Worm (Caenorhabditis elegans) whole organism, L1 larva: ENCODE data around the gene F45D3.1.

Source experiments
- F16B12.6 ChIP-seq: fragments of 150-350 bp; optimal IDR thresholded peaks from 2 replicates; lab custom pipeline; 2014; ENCODE audit warnings: missing biosample characterization, missing genetic modification characterization
- alr-1 ChIP-seq: fragments of 200-800 bp; sonication (Bioruptor generic); optimal IDR thresholded peaks from 2 replicates; lab custom pipeline; 2018; ENCODE audit warnings: borderline replicate concordance, mild to moderate bottlenecking, missing genetic modification characterization, missing compliant biosample characterization
- blmp-1 ChIP-seq: fragments of 150-350 bp; optimal IDR thresholded peaks from 2 replicates; lab custom pipeline; 2014; ENCODE audit warnings: missing biosample characterization, missing genetic modification characterization
- ceh-82 ChIP-seq, 3 experiments: fragments of 150-350 bp in 1 of 3; sonication (generic microtip) in 2 of 3; optimal IDR thresholded peaks; 2 replicates each; lab custom pipeline; 2014 to 2017; ENCODE audit warnings: missing biosample characterization in 3 of 3, missing genetic modification characterization in 3 of 3
- ces-1 ChIP-seq: fragments of 150-350 bp; optimal IDR thresholded peaks from 2 replicates; lab custom pipeline; 2014; ENCODE audit warnings: missing biosample characterization, missing genetic modification reagents, missing genetic modification characterization
- dsc-1 ChIP-seq: sonication (generic microtip); optimal IDR thresholded peaks from 2 replicates; lab custom pipeline; 2016; ENCODE audit warnings: mild to moderate bottlenecking, missing genetic modification characterization, missing compliant biosample characterization
- efl-1 ChIP-seq, 4 experiments: fragments of 150-350 bp; optimal IDR thresholded peaks in 3 of 4; peaks in 1 of 4; 1 replicate in 1 of 4; 2 replicates in 3 of 4; lab custom pipeline; 2014; ENCODE audit warnings: missing biosample characterization in 2 of 4, missing genetic modification characterization in 2 of 4, missing genetic modification reagents in 2 of 4
- efl-3 ChIP-seq: fragments of 200-800 bp; sonication (Bioruptor generic); optimal IDR thresholded peaks from 2 replicates; lab custom pipeline; 2018; ENCODE audit warnings: mild to moderate bottlenecking, missing genetic modification characterization, missing compliant biosample characterization
- egl-27 ChIP-seq, 2 experiments: fragments of 150-350 bp in 1 of 2; sonication (generic microtip); optimal IDR thresholded peaks; 3 replicates each; lab custom pipeline; 2017 to 2018; ENCODE audit warnings: missing biosample characterization in 2 of 2, missing genetic modification characterization in 2 of 2, missing genetic modification reagents in 2 of 2
- ets-5 ChIP-seq: fragments of 200-800 bp; sonication (Bioruptor generic); IDR thresholded peaks from 2 replicates; pipeline ENCODE4 v1.3.6; 2022; ENCODE audit warnings: missing genetic modification characterization, missing compliant biosample characterization
- fkh-10 ChIP-seq: sonication (generic microtip); optimal IDR thresholded peaks from 2 replicates; lab custom pipeline; 2017; ENCODE audit warnings: missing biosample characterization, missing genetic modification reagents, missing genetic modification characterization
- fkh-8 ChIP-seq: sonication (generic microtip); optimal IDR thresholded peaks from 2 replicates; lab custom pipeline; 2016; ENCODE audit warnings: mild to moderate bottlenecking, missing genetic modification characterization, missing compliant biosample characterization
- fos-1 ChIP-seq: fragments of 150-350 bp; optimal IDR thresholded peaks from 2 replicates; lab custom pipeline; 2014; ENCODE audit warnings: missing biosample characterization, missing genetic modification characterization
- hlh-4 ChIP-seq: sonication (generic microtip); optimal IDR thresholded peaks from 2 replicates; lab custom pipeline; 2016; ENCODE audit warnings: mild to moderate bottlenecking, missing genetic modification characterization, missing compliant biosample characterization
- hpl-2 ChIP-seq: fragments of 150-350 bp; optimal IDR thresholded peaks from 2 replicates; lab custom pipeline; 2014; ENCODE audit warnings: missing biosample characterization, missing genetic modification reagents, missing genetic modification characterization
- lin-14 ChIP-seq: fragments of 200-800 bp; sonication (Bioruptor generic); optimal IDR thresholded peaks from 2 replicates; lab custom pipeline; 2018; ENCODE audit warnings: mild to moderate bottlenecking, missing genetic modification characterization, moderate library complexity, missing compliant biosample characterization
- lin-35 ChIP-seq, 2 experiments: fragments of 150-350 bp; optimal IDR thresholded peaks; 2 replicates each; lab custom pipeline; 2014; ENCODE audit warnings: missing biosample characterization in 2 of 2, missing genetic modification characterization in 2 of 2, missing genetic modification reagents in 2 of 2
- lin-39 ChIP-seq: fragments of 150-350 bp; optimal IDR thresholded peaks from 2 replicates; lab custom pipeline; 2014; ENCODE audit warnings: missing biosample characterization, missing genetic modification reagents, missing genetic modification characterization
- lsy-2 ChIP-seq, 2 experiments: fragments of 150-350 bp; optimal IDR thresholded peaks; 2 replicates each; lab custom pipeline; 2014; ENCODE audit warnings: missing biosample characterization in 2 of 2, missing genetic modification characterization in 2 of 2
- mep-1 ChIP-seq: fragments of 150-350 bp; optimal IDR thresholded peaks from 2 replicates; lab custom pipeline; 2014; ENCODE audit warnings: missing biosample characterization, missing genetic modification characterization
- nhr-12 ChIP-seq: sonication (generic microtip); optimal IDR thresholded peaks from 2 replicates; lab custom pipeline; 2017; ENCODE audit warnings: missing biosample characterization, missing genetic modification characterization
- nhr-19 ChIP-seq: fragments of 200-800 bp; sonication (Bioruptor generic); conservative IDR thresholded peaks from 2 replicates; pipeline ENCODE4 v1.3.6; 2022; ENCODE audit warnings: missing genetic modification characterization, missing compliant biosample characterization
- nhr-47 ChIP-seq: sonication (generic microtip); optimal IDR thresholded peaks from 2 replicates; lab custom pipeline; 2016; ENCODE audit warnings: mild to moderate bottlenecking, missing genetic modification characterization, moderate library complexity, missing compliant biosample characterization
- nhr-71 ChIP-seq: sonication (generic microtip); optimal IDR thresholded peaks from 2 replicates; lab custom pipeline; 2016; ENCODE audit warnings: mild to moderate bottlenecking, missing genetic modification characterization, moderate library complexity, missing compliant biosample characterization
- nhr-76 ChIP-seq: sonication (generic microtip); optimal IDR thresholded peaks from 2 replicates; lab custom pipeline; 2017; ENCODE audit warnings: missing biosample characterization, missing genetic modification characterization
- nhr-77 ChIP-seq: fragments of 150-350 bp; optimal IDR thresholded peaks from 2 replicates; lab custom pipeline; 2014; ENCODE audit warnings: missing biosample characterization, missing genetic modification characterization
- nhr-85 ChIP-seq: sonication (generic microtip); peaks from one replicate; lab custom pipeline; 2016; ENCODE audit warnings: missing genetic modification characterization, inconsistent platforms, missing compliant biosample characterization
- pag-3 ChIP-seq: sonication (generic microtip); optimal IDR thresholded peaks from 2 replicates; lab custom pipeline; 2017; ENCODE audit warnings: missing genetic modification characterization, mild to moderate bottlenecking, missing compliant biosample characterization, antibody characterized with exemption, borderline replicate concordance; ENCODE audit not compliant: insufficient read depth
- pqm-1 ChIP-seq: sonication (generic microtip); optimal IDR thresholded peaks from 3 replicates; lab custom pipeline; 2017; ENCODE audit warnings: missing biosample characterization, missing genetic modification characterization
- rnt-1 ChIP-seq: sonication (generic microtip); optimal IDR thresholded peaks from 2 replicates; lab custom pipeline; 2016; ENCODE audit warnings: mild to moderate bottlenecking, missing genetic modification characterization, moderate library complexity, missing compliant biosample characterization
- unc-130 ChIP-seq: fragments of 150-350 bp; optimal IDR thresholded peaks from 2 replicates; lab custom pipeline; 2017; ENCODE audit warnings: missing biosample characterization, missing genetic modification characterization, inconsistent platforms
- unc-62 ChIP-seq: fragments of 150-350 bp; optimal IDR thresholded peaks from 2 replicates; lab custom pipeline; 2014; ENCODE audit warnings: missing biosample characterization, missing genetic modification reagents, missing genetic modification characterization
- unc-86 ChIP-seq: sonication (generic microtip); optimal IDR thresholded peaks from 2 replicates; lab custom pipeline; 2016; ENCODE audit warnings: missing genetic modification characterization, missing compliant biosample characterization
- unc-98 ChIP-seq: fragments of 200-800 bp; sonication (Bioruptor generic); IDR thresholded peaks from 2 replicates; pipeline ENCODE4 v1.3.6; 2022; ENCODE audit warnings: missing genetic modification characterization, missing compliant biosample characterization
- ztf-11 ChIP-seq, 2 experiments: sonication (generic microtip); optimal IDR thresholded peaks; 2 replicates each; lab custom pipeline; 2016 to 2017; ENCODE audit warnings: missing genetic modification characterization in 2 of 2, missing biosample characterization in 1 of 2, missing compliant biosample characterization in 1 of 2

The F45D3.1 gene

DNA sequence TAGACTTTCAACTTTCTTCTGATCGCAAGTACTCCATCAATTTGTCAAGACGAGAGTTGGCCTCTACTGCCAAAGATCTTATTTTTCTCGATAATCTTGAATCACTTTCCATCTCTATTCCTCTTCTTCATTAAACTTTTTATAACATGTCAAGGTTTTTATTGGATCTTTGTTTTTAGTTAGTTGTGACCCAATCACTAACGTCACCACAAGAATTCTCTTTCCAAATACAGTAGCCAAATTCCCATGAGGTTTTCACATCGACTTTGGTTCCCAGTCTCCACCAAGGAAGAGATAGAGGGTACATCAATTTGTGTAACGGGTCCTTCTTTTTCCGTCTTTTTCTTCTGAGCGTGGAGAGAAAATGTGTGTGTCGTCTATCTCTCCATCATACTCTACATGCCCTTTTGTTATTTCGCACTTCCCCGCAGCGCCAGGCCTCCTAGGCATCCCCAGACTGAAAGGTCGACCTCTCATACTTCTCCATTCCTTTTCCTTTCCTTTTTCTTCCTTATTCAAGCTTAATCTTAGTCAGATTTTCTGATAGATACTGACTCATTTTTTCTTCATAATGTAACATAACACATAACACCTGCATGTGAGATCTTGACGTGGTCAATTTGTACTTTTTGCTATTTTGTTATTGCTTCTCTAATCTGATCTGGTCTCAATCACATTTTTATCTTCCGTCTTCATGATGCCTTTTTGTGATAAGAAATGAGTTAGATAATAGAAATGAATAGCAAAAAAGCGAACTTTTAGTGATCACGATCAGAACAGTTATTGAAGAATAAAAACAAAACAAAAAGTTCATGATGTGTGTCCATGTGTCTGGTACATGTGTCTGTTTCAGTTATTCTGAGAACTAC, 12.4 kb downstream of the F45D3.1 start:
- TF ChIP-seq ets-5 (GFP tag; lab: Robert Waterston, UW) (no peak), lsy-2 (tag; optimal IDR thresholded peaks at IDR 0.05; lab: Kevin White, UChicago) (peak in 1 of 2 experiments; percentile 26), efl-1 (optimal IDR thresholded peaks at IDR 0.05; lab: Kevin White, UChicago) (no peak), efl-1 (GFP tag; optimal IDR thresholded peaks at IDR 0.05 in 1 of 2; lab: Kevin White, UChicago) (peak in 1 of 2 experiments; percentile 6), unc-86 (tag; lab: Kevin White, UChicago) (no peak), ces-1 (GFP tag; lab: Kevin White, UChicago) (no peak), rnt-1 (tag; lab: Kevin White, UChicago) (peak; percentile 9), dsc-1 (tag; lab: Kevin White, UChicago) (peak; percentile 9), fkh-8 (tag; lab: Kevin White, UChicago) (no peak), unc-130 (no peak), nhr-76 (tag; lab: Kevin White, UChicago) (no peak), lin-39 (tag; lab: Kevin White, UChicago) (no peak), nhr-47 (tag; lab: Kevin White, UChicago) (no peak), ztf-11 (tag; optimal IDR thresholded peaks at IDR 0.05; lab: Kevin White, UChicago) (no peak), fos-1 (tag; lab: Kevin White, UChicago) (no peak), alr-1 (tag; lab: Kevin White, UChicago) (no peak), pag-3 (tag; lab: Kevin White, UChicago) (no peak), lin-35 (GFP tag; optimal IDR thresholded peaks at IDR 0.05; lab: Kevin White, UChicago) (peak in 1 of 2 experiments; percentile 9), unc-62 (GFP tag; lab: Kevin White, UChicago) (no peak), hpl-2 (GFP tag; lab: Kevin White, UChicago) (no peak), lin-14 (GFP tag; lab: Kevin White, UChicago) (peak; percentile 67), ceh-82 (tag; optimal IDR thresholded peaks at IDR 0.05; lab: Kevin White, UChicago) (peak in 1 of 3 experiments; percentile 19), unc-98 (no peak), nhr-77 (tag; lab: Kevin White, UChicago) (no peak), nhr-12 (no peak), nhr-85 (tag; lab: Kevin White, UChicago) (peak; percentile 74), egl-27 (tag; optimal IDR thresholded peaks at IDR 0.05; lab: Kevin White, UChicago) (no peak), mep-1 (tag; lab: Kevin White, UChicago) (peak; percentile 45), nhr-19 (GFP tag; lab: Robert Waterston, UW) (no peak)

DNA sequence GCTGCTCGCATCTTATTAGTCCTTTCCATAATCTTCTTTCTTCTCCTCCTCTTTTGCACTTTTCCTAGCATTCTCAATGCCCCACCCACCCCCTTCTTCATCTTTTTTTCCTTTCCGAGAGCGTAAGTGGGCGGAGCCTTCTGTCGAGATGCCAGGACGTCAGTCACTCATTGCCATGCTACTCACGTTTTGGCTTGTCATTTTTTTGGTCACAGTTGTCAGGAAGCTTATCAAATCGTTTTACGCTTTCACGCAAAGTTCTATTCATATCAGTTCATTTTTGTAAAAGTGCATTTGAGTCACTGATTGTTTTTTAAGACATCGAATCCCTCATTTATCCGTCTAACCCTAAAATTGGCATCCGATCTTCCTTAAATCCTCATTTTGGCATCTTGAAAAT, 13.2 kb downstream of the F45D3.1 start:
- TF ChIP-seq blmp-1 (tag; lab: Kevin White, UChicago) (peak; percentile 11), fkh-8 (tag; lab: Kevin White, UChicago) (peak; percentile 5), efl-1 (optimal IDR thresholded peaks at IDR 0.05; lab: Kevin White, UChicago) (no peak), efl-1 (GFP tag; optimal IDR thresholded peaks at IDR 0.05 in 1 of 2; lab: Kevin White, UChicago) (peak in 1 of 2 experiments; percentile 16), mep-1 (tag; lab: Kevin White, UChicago) (no peak), rnt-1 (tag; lab: Kevin White, UChicago) (no peak), lin-14 (GFP tag; lab: Kevin White, UChicago) (peak; percentile 53), unc-98 (no peak)

DNA sequence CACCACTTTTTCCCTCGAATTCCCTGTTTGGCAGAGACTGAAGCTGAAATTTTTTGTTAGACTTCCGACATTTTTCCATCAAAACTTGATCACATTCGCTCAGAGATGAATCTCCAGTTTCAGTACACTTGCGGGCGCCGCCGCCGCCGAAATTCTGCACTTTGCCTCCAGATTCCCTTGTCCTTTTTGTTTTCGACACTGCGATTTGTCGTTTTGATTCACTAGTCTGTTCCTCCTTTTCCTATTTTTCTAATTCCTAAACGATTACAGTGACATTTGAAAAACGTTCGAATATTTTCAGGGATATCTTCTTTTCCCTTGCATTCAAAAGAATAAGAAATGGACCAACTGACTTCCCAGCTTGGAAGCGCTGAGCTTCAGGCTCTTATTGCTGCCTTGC, 13.9 kb downstream of the F45D3.1 start, which contains the start of gene F45D3.2:
TSS of gene F45D3.2 (plus strand) at position 301 of the 400 bp plus-strand sequence.
- no peak for TF ChIP-seq hlh-4
- no peak for TF ChIP-seq efl-3 (GFP tag; lab: Kevin White, UChicago)
- TF ChIP-seq F16B12.6 = no peak
- TF ChIP-seq fkh-10 (GFP tag; lab: Kevin White, UChicago) = no peak
- no peak for TF ChIP-seq nhr-71 (tag; lab: Kevin White, UChicago)
- TF ChIP-seq pqm-1 (tag; lab: Kevin White, UChicago) = no peak
- no peak for TF ChIP-seq lin-39 (tag; lab: Kevin White, UChicago)
